Worm (Caenorhabditis elegans) whole organism, L2 larva: Measurements from ENCODE around the gene ZC239.6.

Source experiments
- ama-1 ChIP-seq: fragments of 150-350 bp; optimal IDR thresholded peaks from 2 replicates; lab custom pipeline; 2018; ENCODE audit warnings: inconsistent platforms
- nhr-10 ChIP-seq: sonication (generic microtip); optimal IDR thresholded peaks from 2 replicates; lab custom pipeline; 2017; ENCODE audit warnings: missing biosample characterization, missing genetic modification characterization
- ztf-1 ChIP-seq: fragments of 200-800 bp; sonication (Bioruptor generic); conservative IDR thresholded peaks from 2 replicates; pipeline ENCODE4 v1.3.6; 2022; ENCODE audit warnings: missing genetic modification characterization, missing compliant biosample characterization

DNA sequence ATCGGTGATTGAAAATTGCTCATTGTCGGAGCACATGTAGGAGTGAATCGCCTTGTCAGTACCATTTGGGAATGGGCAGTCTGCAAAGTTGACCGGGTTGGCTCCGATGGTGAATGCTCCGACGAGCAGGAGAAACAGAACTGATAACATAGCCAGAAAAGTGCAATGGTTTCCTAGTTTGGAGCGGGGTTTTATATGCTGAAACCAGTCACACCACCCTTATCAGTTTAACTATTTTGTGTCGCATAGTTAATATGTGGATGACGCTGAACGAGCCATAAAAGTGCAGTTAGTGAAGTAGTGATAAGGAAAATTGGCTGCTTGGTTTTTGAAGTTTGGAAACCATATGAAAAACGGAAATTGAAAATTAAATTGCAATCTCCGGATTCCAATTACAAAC is 36.4 kb downstream of the ZC239.6 start, which contains the start of gene C17F4.7:
- TF ChIP-seq ztf-1 (GFP tag; lab: Robert Waterston, UW) (no peak), ama-1 (lab: Kevin White, UChicago) (no peak), nhr-10 (no peak)
